Fruit fly (Drosophila melanogaster): Measurements from ENCODE around the gene p38a.

p38a gene

DNA sequence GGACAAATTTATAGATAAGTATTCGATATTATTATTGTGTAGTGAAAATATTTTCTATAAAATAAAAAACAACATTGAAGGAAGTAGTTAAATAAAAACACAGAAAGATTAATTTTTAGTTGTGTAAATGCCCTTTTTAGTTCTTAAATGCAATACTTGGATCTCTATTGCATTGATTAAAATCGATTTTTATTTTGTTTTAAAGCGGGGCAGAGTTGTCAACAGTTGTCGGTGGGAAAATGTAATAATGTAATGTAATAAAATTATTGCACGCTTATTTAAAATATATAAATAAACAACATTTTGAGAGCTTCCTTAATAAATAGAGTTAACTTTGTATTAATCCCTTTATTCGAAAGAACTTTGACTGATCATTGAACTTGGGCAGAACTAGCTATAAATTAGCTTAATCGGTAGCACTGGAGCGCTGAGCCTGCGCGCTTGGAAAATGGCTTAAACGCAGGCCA lies 11.5 kb upstream of the p38a start, which contains the start of gene Apc2 (continued):
- TF ChIP-seq HHEX (GFP tag; optimal IDR thresholded peaks at IDR 0.05) (peak; percentile 1), Rfx (GFP tag; IDR thresholded peaks at IDR 0.05) (peak; percentile 65), gcm (GFP tag; optimal IDR thresholded peaks at IDR 0.05) (peak; percentile 13), Lhr (GFP tag; optimal IDR thresholded peaks at IDR 0.05) (peak; percentile 43), wek (GFP tag; optimal IDR thresholded peaks at IDR 0.05) (no peak), CG2712 (tag; optimal IDR thresholded peaks at IDR 0.05) (peak; percentile 73), salm (tag; optimal IDR thresholded peaks at IDR 0.05) (peak; percentile 27), ac (GFP tag; optimal IDR thresholded peaks at IDR 0.05) (no peak), TFAM (GFP tag; optimal IDR thresholded peaks at IDR 0.05) (no peak), Nf-YC (tag; optimal IDR thresholded peaks at IDR 0.05) (peak; percentile 62), slp2 (GFP tag; optimal IDR thresholded peaks at IDR 0.05) (peak; percentile 24), cato (GFP tag; optimal IDR thresholded peaks at IDR 0.05; ENCODE audit: borderline replicate concordance) (peak; percentile 3), lbe (GFP tag; optimal IDR thresholded peaks at IDR 0.05) (peak; percentile 14), CG11696 (GFP tag; IDR thresholded peaks at IDR 0.05) (no peak), dimm (GFP tag; IDR thresholded peaks at IDR 0.05) (no peak), gt (GFP tag; IDR thresholded peaks at IDR 0.05) (no peak), shn (GFP tag; optimal IDR thresholded peaks at IDR 0.05) (no peak), insv (GFP tag; optimal IDR thresholded peaks at IDR 0.05) (no peak), Fer1 (GFP tag; optimal IDR thresholded peaks at IDR 0.05) (peak; percentile 30), bab2 (GFP tag; optimal IDR thresholded peaks at IDR 0.05) (peak; percentile 49), gcm2 (GFP tag; optimal IDR thresholded peaks at IDR 0.05) (no peak), ind (GFP tag; optimal IDR thresholded peaks at IDR 0.05) (peak; percentile 36), br (optimal IDR thresholded peaks at IDR 0.05) (no peak), vvl (GFP tag; IDR thresholded peaks at IDR 0.05) (peak; percentile 63), Doc3 (GFP tag; IDR thresholded peaks at IDR 0.05; ENCODE audit: partially characterized antibody) (peak; percentile 57), Poxn (GFP tag; IDR thresholded peaks at IDR 0.05) (no peak), CG12236 (GFP tag; optimal IDR thresholded peaks at IDR 0.05) (no peak), p53 (GFP tag; optimal IDR thresholded peaks at IDR 0.05) (no peak), CG7928 (GFP tag; optimal IDR thresholded peaks at IDR 0.05) (no peak), CG14014 (GFP tag; IDR thresholded peaks at IDR 0.05) (peak; percentile 61), fru (optimal IDR thresholded peaks at IDR 0.05) (no peak), Sin3A (optimal IDR thresholded peaks at IDR 0.05) (no peak), twi (tag; optimal IDR thresholded peaks at IDR 0.05) (peak; percentile 40), CG16779 (GFP tag; IDR thresholded peaks at IDR 0.05) (no peak), CG18599 (GFP tag; optimal IDR thresholded peaks at IDR 0.05) (peak; percentile 24), CG7963 (GFP tag; IDR thresholded peaks at IDR 0.05; ENCODE audit: partially characterized antibody) (no peak), CG31365 (tag; optimal IDR thresholded peaks at IDR 0.05) (no peak), CG4328 (GFP tag; optimal IDR thresholded peaks at IDR 0.05) (no peak), HLHmδ (GFP tag; optimal IDR thresholded peaks at IDR 0.05) (no peak), sd (tag; optimal IDR thresholded peaks at IDR 0.05) (no peak), CG11247 (GFP tag; IDR thresholded peaks at IDR 0.05) (0 out of 2 replicates have a peak, but pooled peaks have one; percentile 21), Mad (GFP tag; optimal IDR thresholded peaks at IDR 0.05) (no peak), lov (optimal IDR thresholded peaks at IDR 0.05) (no peak), lov (GFP tag; IDR thresholded peaks at IDR 0.05) (no peak), CG2116 (GFP tag; optimal IDR thresholded peaks at IDR 0.05) (peak; percentile 58), CG10959 (GFP tag; IDR thresholded peaks at IDR 0.05) (no peak), Vsx1 (GFP tag; optimal IDR thresholded peaks at IDR 0.05) (no peak), org-1 (GFP tag; optimal IDR thresholded peaks at IDR 0.05) (no peak), emc (GFP tag; optimal IDR thresholded peaks at IDR 0.05) (no peak), Nf-YB (GFP tag; optimal IDR thresholded peaks at IDR 0.05) (peak; percentile 35), CG7786 (GFP tag; optimal IDR thresholded peaks at IDR 0.05) (no peak), CG4282 (GFP tag; optimal IDR thresholded peaks at IDR 0.05) (no peak), crol (GFP tag; IDR thresholded peaks at IDR 0.05) (no peak)
